Worm (Caenorhabditis elegans) whole organism, L2 larva: ENCODE measurements around the gene F10A3.17.

Experiments used
- C34F6.9 ChIP-seq: fragments of 150-350 bp; optimal IDR thresholded peaks from 2 replicates; lab custom pipeline; 2014; ENCODE audit warnings: missing biosample characterization, missing genetic modification characterization
- F13H6.1 ChIP-seq: sonication (generic microtip); optimal IDR thresholded peaks from 2 replicates; lab custom pipeline; 2016; ENCODE audit warnings: missing genetic modification characterization, missing compliant biosample characterization
- Y55F3AM.14 ChIP-seq: fragments of 200-800 bp; sonication (Bioruptor generic); optimal IDR thresholded peaks from 2 replicates; lab custom pipeline; 2018; ENCODE audit warnings: mild to moderate bottlenecking, missing genetic modification characterization, missing compliant biosample characterization
- ceh-16 ChIP-seq: fragments of 150-350 bp; optimal IDR thresholded peaks from 2 replicates; lab custom pipeline; 2014; ENCODE audit warnings: missing biosample characterization, missing genetic modification characterization
- egl-27 ChIP-seq: sonication (generic microtip); optimal IDR thresholded peaks from 3 replicates; lab custom pipeline; 2017; ENCODE audit warnings: missing biosample characterization, missing genetic modification reagents, missing genetic modification characterization
- elt-1 ChIP-seq: fragments of 150-350 bp; optimal IDR thresholded peaks from 2 replicates; lab custom pipeline; 2014; ENCODE audit warnings: missing biosample characterization, missing genetic modification characterization
- fos-1 ChIP-seq: fragments of 150-350 bp; optimal IDR thresholded peaks from 2 replicates; lab custom pipeline; 2014; ENCODE audit warnings: missing biosample characterization, missing genetic modification characterization
- lsy-2 ChIP-seq, 2 experiments: fragments of 150-350 bp in 1 of 2; sonication (generic microtip) in 1 of 2; optimal IDR thresholded peaks; 2 replicates each; lab custom pipeline; 2014 to 2017; ENCODE audit warnings: missing biosample characterization in 2 of 2, missing genetic modification characterization in 2 of 2
- mbf-1 ChIP-seq: sonication (generic microtip); optimal IDR thresholded peaks from 2 replicates; lab custom pipeline; 2017; ENCODE audit warnings: missing biosample characterization, missing genetic modification characterization
- mdl-1 ChIP-seq, 2 experiments: fragments of 150-350 bp in 1 of 2; sonication (generic microtip) in 1 of 2; optimal IDR thresholded peaks; 2 replicates each; lab custom pipeline; 2017; ENCODE audit warnings: missing biosample characterization in 2 of 2, missing genetic modification characterization in 2 of 2
- nhr-12 ChIP-seq: fragments of 150-350 bp; optimal IDR thresholded peaks from 2 replicates; lab custom pipeline; 2014; ENCODE audit warnings: missing biosample characterization, missing genetic modification characterization
- nhr-21 ChIP-seq: fragments of 150-350 bp; optimal IDR thresholded peaks from 2 replicates; lab custom pipeline; 2014; ENCODE audit warnings: missing biosample characterization, missing genetic modification characterization
- nhr-25 ChIP-seq: fragments of 150-350 bp; sonication (generic microtip); optimal IDR thresholded peaks from 3 replicates; lab custom pipeline; 2014; ENCODE audit warnings: missing biosample characterization, missing genetic modification characterization
- peb-1 ChIP-seq: fragments of 150-350 bp; optimal IDR thresholded peaks from 2 replicates; lab custom pipeline; 2014; ENCODE audit warnings: missing biosample characterization, missing genetic modification characterization
- sma-3 ChIP-seq: sonication (generic microtip); optimal IDR thresholded peaks from 2 replicates; lab custom pipeline; 2016; ENCODE audit warnings: missing genetic modification reagents, missing genetic modification characterization, missing compliant biosample characterization
- sma-9 ChIP-seq, 2 experiments: fragments of 150-350 bp in 1 of 2; sonication (generic microtip) in 1 of 2; optimal IDR thresholded peaks; 2 replicates each; lab custom pipeline; 2014 to 2016; ENCODE audit warnings: missing genetic modification characterization in 2 of 2, mild to moderate bottlenecking in 1 of 2, missing biosample characterization in 1 of 2, missing compliant biosample characterization in 1 of 2, missing genetic modification reagents in 1 of 2, moderate library complexity in 1 of 2
- snpc-4 ChIP-seq: fragments of 150-350 bp; optimal IDR thresholded peaks from 2 replicates; lab custom pipeline; 2014; ENCODE audit warnings: missing biosample characterization, missing genetic modification characterization
- zag-1 ChIP-seq: fragments of 150-350 bp; optimal IDR thresholded peaks from 2 replicates; lab custom pipeline; 2014; ENCODE audit warnings: missing biosample characterization, missing genetic modification characterization
- ztf-4 ChIP-seq: fragments of 150-350 bp; optimal IDR thresholded peaks from 2 replicates; lab custom pipeline; 2014; ENCODE audit warnings: missing biosample characterization, missing genetic modification characterization

The F10A3.17 gene

ce11 chrV:16114237-16114636, 45.3 kb downstream of the F10A3.17 start, which contains the start of gene srxa-16:
TSS of gene srxa-16 (minus strand) at chrV:16114337.
- TF ChIP-seq peb-1 (tag; lab: Kevin White, UChicago) (no peak), mdl-1 (tag; optimal IDR thresholded peaks at IDR 0.05; lab: Kevin White, UChicago) (no peak), Y55F3AM.14 (GFP tag; lab: Kevin White, UChicago) (no peak), snpc-4 (no peak), nhr-12 (no peak), zag-1 (no peak), F13H6.1 (no peak), ceh-16 (tag; lab: Kevin White, UChicago) (no peak), egl-27 (no peak), nhr-25 (tag; lab: Kevin White, UChicago) (no peak), C34F6.9 (tag; lab: Kevin White, UChicago) (no peak), sma-9 (GFP tag; optimal IDR thresholded peaks at IDR 0.05; lab: Kevin White, UChicago) (no peak), sma-9 (tag; optimal IDR thresholded peaks at IDR 0.05; lab: Kevin White, UChicago) (no peak), ztf-4 (no peak), sma-3 (GFP tag; lab: Kevin White, UChicago) (no peak), elt-1 (tag; lab: Kevin White, UChicago) (no peak), lsy-2 (tag; optimal IDR thresholded peaks at IDR 0.05; lab: Kevin White, UChicago) (no peak), fos-1 (tag; lab: Kevin White, UChicago) (no peak), nhr-21 (no peak), mbf-1 (no peak)
